Fruit fly (Drosophila melanogaster) Kc167 (cell line): ENCODE data around the gene CG13073.

Source experiments
- insv ChIP-seq: fragments of >200 bp; optimal IDR thresholded peaks from 3 replicates; lab custom pipeline; 2018; ENCODE audit warnings: missing external identifiers
- ttk ChIP-seq: sonication (Bioruptor generic); optimal IDR thresholded peaks from 2 replicates; lab custom pipeline; 2017; ENCODE audit warnings: missing external identifiers

- TF ChIP-seq ttk: no peak
- no peak for TF ChIP-seq insv (lab: Kevin White, UChicago)
These were observed 8.1 kb upstream of the CG13073 start for dm6 chr3L:16225175-16225574.
